Fruit fly (Drosophila melanogaster) whole organism, embryonic: ENCODE results near the gene Pp1alpha-96A.

Experiments used
- Bdp1 ChIP-seq: fragments of 200-800 bp; sonication (Bioruptor generic); optimal IDR thresholded peaks from 3 replicates; lab custom pipeline; 2016; ENCODE audit warnings: missing biosample characterization, missing genetic modification characterization
- CG10209 ChIP-seq: fragments of 200-800 bp; sonication (Bioruptor generic); optimal IDR thresholded peaks from 3 replicates; lab custom pipeline; 2017; ENCODE audit warnings: missing biosample characterization, mild to moderate bottlenecking, missing genetic modification characterization, missing genetic modification reagents
- CG10321 ChIP-seq: fragments of 200-800 bp; sonication (Bioruptor generic); IDR thresholded peaks from 2 replicates; pipeline ENCODE4 v1.3.6; 2022; ENCODE audit warnings: missing biosample characterization, missing genetic modification characterization
- CG10366 ChIP-seq: fragments of 200-800 bp; sonication (Bioruptor generic); IDR thresholded peaks from 2 replicates; pipeline ENCODE4 v1.3.6; 2022; ENCODE audit warnings: missing biosample characterization, missing genetic modification characterization
- CG10979 ChIP-seq: fragments of 200-800 bp; sonication (Bioruptor generic); optimal IDR thresholded peaks from 2 replicates; lab custom pipeline; 2018; ENCODE audit warnings: missing biosample characterization, mild to moderate bottlenecking, missing genetic modification characterization, moderate library complexity
- CG11247 ChIP-seq: fragments of 200-800 bp; sonication (Bioruptor generic); IDR thresholded peaks from 2 replicates; pipeline ENCODE4 v1.3.6; 2022; ENCODE audit warnings: missing biosample characterization, missing genetic modification characterization
- CG13424 ChIP-seq: fragments of 200-800 bp; sonication (Bioruptor generic); optimal IDR thresholded peaks from 2 replicates; lab custom pipeline; 2019; ENCODE audit warnings: missing biosample characterization, mild to moderate bottlenecking, missing genetic modification characterization, moderate library complexity
- CG15073 ChIP-seq: fragments of 200-800 bp; sonication (Bioruptor generic); optimal IDR thresholded peaks from 2 replicates; lab custom pipeline; 2016; ENCODE audit warnings: missing biosample characterization, missing genetic modification characterization
- CG1529 ChIP-seq: fragments of 200-800 bp; sonication (Bioruptor generic); optimal IDR thresholded peaks from 3 replicates; lab custom pipeline; 2018; ENCODE audit warnings: missing biosample characterization, missing genetic modification characterization
- CG15601 ChIP-seq: fragments of 200-800 bp; sonication (Bioruptor generic); optimal IDR thresholded peaks from 3 replicates; lab custom pipeline; 2019; ENCODE audit warnings: missing biosample characterization, mild to moderate bottlenecking, missing genetic modification characterization, moderate library complexity
- CG17359 ChIP-seq: fragments of 200-800 bp; sonication (Bioruptor generic); optimal IDR thresholded peaks from 3 replicates; lab custom pipeline; 2018; ENCODE audit warnings: missing biosample characterization, mild to moderate bottlenecking, missing genetic modification characterization, moderate library complexity
- CG17568 ChIP-seq: fragments of 200-800 bp; sonication (Bioruptor generic); optimal IDR thresholded peaks from 2 replicates; lab custom pipeline; 2018; ENCODE audit warnings: missing biosample characterization, mild to moderate bottlenecking, missing genetic modification characterization, moderate library complexity
- CG17829 ChIP-seq: fragments of 200-800 bp; optimal IDR thresholded peaks from 2 replicates; lab custom pipeline; 2019; ENCODE audit warnings: missing biosample characterization, mild to moderate bottlenecking, missing genetic modification characterization, moderate library complexity
- CG30403 ChIP-seq: fragments of 200-800 bp; sonication (Bioruptor generic); optimal IDR thresholded peaks from 3 replicates; lab custom pipeline; 2016; ENCODE audit warnings: missing biosample characterization, missing genetic modification characterization
- CG31441 ChIP-seq: fragments of 200-800 bp; sonication (Bioruptor generic); IDR thresholded peaks from 2 replicates; pipeline ENCODE4 v1.3.6; 2022; ENCODE audit warnings: missing biosample characterization, missing genetic modification characterization
- CG34224 ChIP-seq: fragments of 200-800 bp; sonication (Bioruptor generic); IDR thresholded peaks from 3 replicates; pipeline ENCODE4 v1.3.6; 2022; ENCODE audit warnings: missing biosample characterization, missing genetic modification characterization; ENCODE audit not compliant: partially characterized antibody
- CG4282 ChIP-seq: fragments of 200-800 bp; sonication (Bioruptor generic); optimal IDR thresholded peaks from 2 replicates; lab custom pipeline; 2016; ENCODE audit warnings: missing biosample characterization, missing genetic modification characterization
- CG4360 ChIP-seq: fragments of 200-800 bp; sonication (Bioruptor generic); IDR thresholded peaks from 2 replicates; pipeline ENCODE4 v1.3.6; 2022; ENCODE audit warnings: missing biosample characterization, missing genetic modification characterization
- CG4404 ChIP-seq: fragments of 200-800 bp; sonication (Bioruptor generic); IDR thresholded peaks from 2 replicates; pipeline ENCODE4 v1.3.6; 2022; ENCODE audit warnings: missing biosample characterization, missing genetic modification characterization
- CG6272 ChIP-seq: fragments of 200-800 bp; sonication (Bioruptor generic); IDR thresholded peaks from 2 replicates; pipeline ENCODE4 v1.3.6; 2022; ENCODE audit warnings: missing biosample characterization, missing genetic modification characterization
- CG6813 ChIP-seq: fragments of 200-800 bp; sonication (Bioruptor generic); optimal IDR thresholded peaks from 2 replicates; lab custom pipeline; 2017; ENCODE audit warnings: missing biosample characterization, missing genetic modification characterization, mild to moderate bottlenecking, moderate library complexity, missing genetic modification reagents
- CG7786 ChIP-seq: fragments of 200-800 bp; sonication (Bioruptor generic); optimal IDR thresholded peaks from 2 replicates; lab custom pipeline; 2016; ENCODE audit warnings: missing biosample characterization, missing genetic modification characterization
- CG9215 ChIP-seq: fragments of 200-800 bp; sonication (Bioruptor generic); IDR thresholded peaks from 2 replicates; pipeline ENCODE4 v1.3.6; 2022; ENCODE audit warnings: missing biosample characterization, missing genetic modification characterization
- H2.0 ChIP-seq: fragments of 200-800 bp; sonication (Bioruptor generic); IDR thresholded peaks from 2 replicates; pipeline ENCODE4 v1.3.6; 2022; ENCODE audit warnings: missing biosample characterization, missing genetic modification characterization
- HLHmδ ChIP-seq: fragments of 200-800 bp; sonication (Bioruptor generic); optimal IDR thresholded peaks from 2 replicates; lab custom pipeline; 2018; ENCODE audit warnings: missing biosample characterization, mild to moderate bottlenecking, missing genetic modification characterization, moderate library complexity
- Hey ChIP-seq: fragments of 200-800 bp; sonication (Bioruptor generic); optimal IDR thresholded peaks from 3 replicates; lab custom pipeline; 2018; ENCODE audit warnings: missing biosample characterization, mild to moderate bottlenecking, missing genetic modification characterization
- Hmr ChIP-seq: fragments of 200-800 bp; sonication (Bioruptor generic); optimal IDR thresholded peaks from 3 replicates; lab custom pipeline; 2017; ENCODE audit warnings: mild to moderate bottlenecking, missing biosample characterization, missing genetic modification reagents, missing genetic modification characterization
- Hr39 ChIP-seq: fragments of >200 bp; optimal IDR thresholded peaks from 2 replicates; lab custom pipeline; 2017
- Lhr ChIP-seq: fragments of 200-800 bp; sonication (Bioruptor generic); optimal IDR thresholded peaks from 3 replicates; lab custom pipeline; 2017; ENCODE audit warnings: mild to moderate bottlenecking, missing biosample characterization, missing genetic modification reagents, missing genetic modification characterization
- Mrtf ChIP-seq: fragments of 200-800 bp; sonication (Bioruptor generic); IDR thresholded peaks from 3 replicates; pipeline ENCODE4 v1.3.6; 2022; ENCODE audit warnings: missing biosample characterization, missing genetic modification characterization
- Spps ChIP-seq: fragments of 200-800 bp; sonication (Bioruptor generic); optimal IDR thresholded peaks from 2 replicates; lab custom pipeline; 2018; ENCODE audit warnings: missing biosample characterization, mild to moderate bottlenecking, missing genetic modification characterization
- Sry-δ ChIP-seq: fragments of 200-800 bp; sonication (Bioruptor generic); optimal IDR thresholded peaks from 2 replicates; lab custom pipeline; 2016; ENCODE audit warnings: missing biosample characterization, missing genetic modification characterization
- Xbp1 ChIP-seq: fragments of 200-800 bp; sonication (Bioruptor generic); optimal IDR thresholded peaks from 3 replicates; lab custom pipeline; 2016; ENCODE audit warnings: missing biosample characterization, mild to moderate bottlenecking, missing genetic modification characterization
- bab2 ChIP-seq: fragments of 200-800 bp; sonication (Bioruptor generic); optimal IDR thresholded peaks from 2 replicates; lab custom pipeline; 2016; ENCODE audit warnings: missing biosample characterization, missing genetic modification characterization
- bowl ChIP-seq: fragments of 200-800 bp; sonication (Bioruptor generic); IDR thresholded peaks from 2 replicates; pipeline ENCODE4 v1.3.6; 2022; ENCODE audit warnings: missing biosample characterization, missing genetic modification characterization
- br ChIP-seq: fragments of >200 bp; optimal IDR thresholded peaks from 2 replicates; lab custom pipeline; 2017
- exex ChIP-seq: fragments of 200-800 bp; sonication (Bioruptor generic); optimal IDR thresholded peaks from 4 replicates; lab custom pipeline; 2018; ENCODE audit warnings: missing biosample characterization, mild to moderate bottlenecking, missing genetic modification characterization, moderate library complexity
- gce ChIP-seq: fragments of 200-800 bp; sonication (Bioruptor generic); IDR thresholded peaks from 3 replicates; pipeline ENCODE4 v1.3.6; 2022; ENCODE audit warnings: missing biosample characterization, missing genetic modification characterization
- gro ChIP-seq: fragments of 200-800 bp; sonication (Bioruptor generic); optimal IDR thresholded peaks from 2 replicates; lab custom pipeline; 2016; ENCODE audit warnings: missing biosample characterization, missing genetic modification characterization
- lbe ChIP-seq: fragments of 200-800 bp; sonication (Bioruptor generic); optimal IDR thresholded peaks from 2 replicates; lab custom pipeline; 2016; ENCODE audit warnings: missing biosample characterization, mild to moderate bottlenecking, missing genetic modification characterization
- luna ChIP-seq: fragments of 200-800 bp; sonication (Bioruptor generic); optimal IDR thresholded peaks from 2 replicates; lab custom pipeline; 2016; ENCODE audit warnings: missing biosample characterization, missing genetic modification characterization
- maf-S ChIP-seq: fragments of 200-800 bp; sonication (Bioruptor generic); optimal IDR thresholded peaks from 2 replicates; lab custom pipeline; 2016; ENCODE audit warnings: missing biosample characterization, missing genetic modification characterization
- nau ChIP-seq: fragments of 200-800 bp; sonication (Bioruptor generic); optimal IDR thresholded peaks from 3 replicates; lab custom pipeline; 2017; ENCODE audit warnings: missing biosample characterization, mild to moderate bottlenecking, missing genetic modification characterization, missing genetic modification reagents
- org-1 ChIP-seq: fragments of 200-800 bp; sonication (Bioruptor generic); optimal IDR thresholded peaks from 2 replicates; lab custom pipeline; 2017; ENCODE audit warnings: missing biosample characterization, missing genetic modification characterization
- pita ChIP-seq: fragments of 200-800 bp; sonication (Bioruptor generic); optimal IDR thresholded peaks from 2 replicates; lab custom pipeline; 2017; ENCODE audit warnings: missing biosample characterization, mild to moderate bottlenecking, missing genetic modification characterization
- pzg ChIP-seq: fragments of 200-800 bp; sonication (Bioruptor generic); optimal IDR thresholded peaks from 3 replicates; lab custom pipeline; 2018; ENCODE audit warnings: missing biosample characterization, mild to moderate bottlenecking, missing genetic modification characterization, moderate library complexity
- repo ChIP-seq: fragments of 200-800 bp; sonication (Bioruptor generic); optimal IDR thresholded peaks from 2 replicates; lab custom pipeline; 2016; ENCODE audit warnings: missing biosample characterization, missing genetic modification characterization
- ro ChIP-seq: fragments of 200-800 bp; sonication (Bioruptor generic); IDR thresholded peaks from 2 replicates; pipeline ENCODE4 v1.3.6; 2022; ENCODE audit warnings: missing biosample characterization, missing genetic modification characterization
- sna ChIP-seq: fragments of 200-800 bp; sonication (Bioruptor generic); IDR thresholded peaks from 2 replicates; pipeline ENCODE4 v1.3.6; 2022; ENCODE audit warnings: missing biosample characterization, missing genetic modification characterization; ENCODE audit not compliant: partially characterized antibody
- tup ChIP-seq: fragments of 200-800 bp; sonication (Bioruptor generic); optimal IDR thresholded peaks from 2 replicates; lab custom pipeline; 2016; ENCODE audit warnings: missing biosample characterization, mild to moderate bottlenecking, missing genetic modification characterization, moderate library complexity
- vfl ChIP-seq: fragments of 200-800 bp; sonication (Bioruptor generic); optimal IDR thresholded peaks from 2 replicates; lab custom pipeline; 2016; ENCODE audit warnings: missing biosample characterization, missing genetic modification characterization

Pp1alpha-96A gene

DNA sequence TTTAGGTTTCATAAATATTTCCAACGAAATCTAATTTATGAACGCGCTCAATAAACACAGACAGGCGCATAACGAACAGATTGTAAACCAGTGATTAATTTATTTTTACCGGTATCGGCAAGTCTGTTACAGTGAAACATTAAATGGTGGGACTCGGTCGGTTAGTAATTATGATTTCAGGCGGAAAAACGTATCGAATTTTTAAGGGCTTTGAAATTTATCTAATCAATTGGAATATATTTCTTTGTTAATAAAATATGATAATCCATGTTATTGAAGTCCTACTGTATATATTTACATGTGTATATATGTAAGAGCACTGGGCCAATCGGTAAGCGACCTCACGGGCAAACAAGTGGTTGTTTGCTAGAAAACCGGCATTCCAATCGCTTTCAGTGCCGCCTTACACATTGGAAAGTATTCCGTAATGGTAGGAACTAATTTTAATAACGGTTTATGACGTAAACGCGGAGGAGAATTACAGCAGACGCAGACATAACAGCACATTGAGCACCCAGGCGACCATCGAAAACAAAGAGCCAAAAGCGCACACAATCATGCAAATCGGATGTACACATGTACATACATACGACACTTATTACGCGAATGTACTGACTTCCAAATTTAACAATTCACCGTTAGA lies 25.1 kb downstream of the Pp1alpha-96A start (continued):
- TF ChIP-seq ro (GFP tag; lab: Robert Waterston, UW) (peak; percentile 71), CG11247 (GFP tag; lab: Robert Waterston, UW) (peak; percentile 97), gce (peak; percentile 92), CG10209 (GFP tag; lab: Kevin White, UChicago) (peak; percentile 92), lbe (peak; percentile 93), CG17568 (GFP tag; lab: Kevin White, UChicago) (no peak), CG4282 (GFP tag; lab: Kevin White, UChicago) (peak; percentile 55), CG7786 (GFP tag; lab: Kevin White, UChicago) (peak; percentile 84), Sry-δ (GFP tag; lab: Kevin White, UChicago) (peak; percentile 48), Mrtf (peak; percentile 97), CG6272 (peak; percentile 88), sna (GFP tag; lab: Robert Waterston, UW) (no peak), CG15073 (GFP tag; lab: Kevin White, UChicago) (peak; percentile 51), CG17829 (tag; lab: Kevin White, UChicago) (peak; percentile 82), nau (no peak), CG9215 (GFP tag; lab: Robert Waterston, UW) (peak; percentile 90), CG31441 (GFP tag; lab: Robert Waterston, UW) (no peak; the same call in 1 of the 2 replicates), CG6813 (GFP tag; lab: Kevin White, UChicago) (peak; percentile 86), pita (no peak), org-1 (peak; percentile 68), CG10321 (GFP tag; lab: Robert Waterston, UW) (peak; percentile 79), tup (GFP tag; lab: Kevin White, UChicago) (peak; percentile 85), luna (peak; percentile 88), CG34224 (no peak), Hr39 (lab: Kevin White, UChicago) (no peak), CG30403 (GFP tag; lab: Kevin White, UChicago) (peak; percentile 90), CG13424 (tag; lab: Kevin White, UChicago) (peak; percentile 96), CG17359 (tag; lab: Kevin White, UChicago) (peak; percentile 85), gro (GFP tag; lab: Kevin White, UChicago) (peak; percentile 95), bab2 (GFP tag; lab: Kevin White, UChicago) (peak; percentile 93), vfl (GFP tag; lab: Kevin White, UChicago) (peak; percentile 88), Xbp1 (GFP tag; lab: Kevin White, UChicago) (peak; percentile 95), Spps (tag; lab: Kevin White, UChicago) (peak; percentile 31), HLHmδ (GFP tag; lab: Kevin White, UChicago) (no peak), exex (tag; lab: Kevin White, UChicago) (peak; percentile 86), Hmr (peak; percentile 93)
- TF ChIP-seq, all 482 proteins: peak for 387

DNA sequence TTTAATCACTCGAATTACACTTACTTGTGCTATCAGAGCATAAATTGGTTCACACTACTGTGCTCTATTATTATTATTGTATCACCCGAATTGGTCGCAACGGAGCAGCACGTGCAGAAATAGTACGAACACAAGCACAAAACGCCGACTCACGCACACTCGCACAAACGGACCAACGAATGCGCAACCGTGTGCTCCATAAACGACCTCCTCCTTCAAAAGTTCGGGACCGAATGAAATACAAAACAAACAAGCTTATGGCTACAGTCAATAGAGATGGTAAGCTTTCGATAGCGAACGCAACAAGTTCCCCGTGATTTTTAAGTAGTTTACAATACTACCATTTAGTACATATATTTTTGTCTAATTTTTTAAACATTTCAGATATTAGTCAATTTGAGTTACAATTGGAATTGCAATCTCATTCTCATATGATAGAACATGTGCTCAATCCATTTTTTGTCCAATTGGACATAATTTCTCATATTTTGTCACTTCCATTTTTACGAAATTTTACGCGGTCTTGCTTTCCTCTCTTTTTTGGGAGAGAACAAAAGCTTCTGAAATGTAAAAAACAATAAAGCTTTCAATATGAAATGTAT lies 25.7 kb downstream of the Pp1alpha-96A start, which contains the start of gene Cftr:
Cftr (minus strand) TSS at position 239 of the 602 bp plus-strand sequence.
- no peak for TF ChIP-seq bowl (GFP tag; lab: Robert Waterston, UW)
- no peak for TF ChIP-seq CG10979 (tag; lab: Kevin White, UChicago)
- no peak for TF ChIP-seq CG4360
- no peak for TF ChIP-seq CG15601
- TF ChIP-seq H2.0 (GFP tag; lab: Robert Waterston, UW): no peak
- TF ChIP-seq Bdp1: peak; percentile 42
- no peak; the same call in 1 of the 2 replicates for TF ChIP-seq CG10366
- peak; percentile 36 for TF ChIP-seq maf-S
- peak; percentile 47 for TF ChIP-seq Hey (tag; lab: Kevin White, UChicago)
- TF ChIP-seq Lhr (GFP tag; lab: Kevin White, UChicago): no peak
- no peak for TF ChIP-seq CG1529
- peak; percentile 33 for TF ChIP-seq repo
- TF ChIP-seq CG4404 (GFP tag; lab: Robert Waterston, UW): no peak
- peak; percentile 56 for TF ChIP-seq CG17359 (tag; lab: Kevin White, UChicago)
- TF ChIP-seq pzg: peak; percentile 72
- peak; percentile 22; the same call in 1 of the 2 replicates for TF ChIP-seq CG31441 (GFP tag; lab: Robert Waterston, UW)
- no peak for TF ChIP-seq br
